Fruit fly (Drosophila melanogaster): Measurements from ENCODE around the gene CHOp24.
A peak's percentile ranks its signal among the peaks of the same experiment; 100 is the strongest.

CHOp24 gene

DNA sequence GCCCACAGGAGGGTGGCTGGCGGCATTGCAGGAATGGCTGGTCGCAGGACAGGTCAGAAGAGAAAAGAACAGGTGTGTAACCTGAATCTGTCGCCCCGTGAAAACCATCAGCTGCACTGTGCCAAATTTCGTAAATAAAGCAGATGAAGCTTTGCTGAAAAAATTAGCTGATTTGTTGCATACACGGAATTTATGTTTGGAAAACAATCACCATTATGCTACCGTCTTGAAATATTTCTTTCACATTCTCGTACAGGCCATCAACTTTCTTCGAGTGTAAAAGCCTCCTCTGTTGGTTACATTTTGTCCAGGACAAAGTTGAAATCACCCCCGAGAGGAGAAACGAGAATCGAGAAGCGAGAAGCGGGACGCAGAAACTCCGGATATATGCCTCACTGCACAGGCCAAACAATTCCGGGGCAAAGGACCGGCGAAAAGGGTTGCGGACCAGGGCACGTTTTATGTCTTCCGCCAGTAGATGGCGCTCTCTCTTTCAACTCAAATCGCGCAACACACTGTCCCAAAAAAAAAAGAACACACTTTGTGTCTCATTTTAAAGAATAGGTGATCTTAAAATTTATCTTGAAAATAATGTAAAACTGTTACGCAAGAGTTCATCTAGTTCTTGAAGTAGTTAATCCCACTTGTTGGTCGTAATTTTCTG, 19.6 kb downstream of the CHOp24 start (continued):
- TF ChIP-seq CG8319 (GFP tag; optimal IDR thresholded peaks at IDR 0.05) (no peak), Met (GFP tag; optimal IDR thresholded peaks at IDR 0.05) (peak; percentile 32), CG10631 (GFP tag; optimal IDR thresholded peaks at IDR 0.05) (peak; percentile 21), Smox (GFP tag; optimal IDR thresholded peaks at IDR 0.05) (peak; percentile 23), dac (GFP tag; optimal IDR thresholded peaks at IDR 0.05) (no peak), CG8632 (GFP tag; optimal IDR thresholded peaks at IDR 0.05) (no peak), CG6792 (GFP tag; optimal IDR thresholded peaks at IDR 0.05) (peak; percentile 26), eg (GFP tag; IDR thresholded peaks at IDR 0.05) (no peak), CG32006 (GFP tag; optimal IDR thresholded peaks at IDR 0.05) (no peak), CG1621 (tag; optimal IDR thresholded peaks at IDR 0.05) (peak; percentile 12), pdm3 (GFP tag; optimal IDR thresholded peaks at IDR 0.05) (peak; percentile 24), CG6808 (GFP tag; optimal IDR thresholded peaks at IDR 0.05) (peak; percentile 1), Gug (GFP tag; IDR thresholded peaks at IDR 0.05) (no peak), ss (GFP tag; optimal IDR thresholded peaks at IDR 0.05) (peak in 1 of 2 experiments; percentile 20)

DNA sequence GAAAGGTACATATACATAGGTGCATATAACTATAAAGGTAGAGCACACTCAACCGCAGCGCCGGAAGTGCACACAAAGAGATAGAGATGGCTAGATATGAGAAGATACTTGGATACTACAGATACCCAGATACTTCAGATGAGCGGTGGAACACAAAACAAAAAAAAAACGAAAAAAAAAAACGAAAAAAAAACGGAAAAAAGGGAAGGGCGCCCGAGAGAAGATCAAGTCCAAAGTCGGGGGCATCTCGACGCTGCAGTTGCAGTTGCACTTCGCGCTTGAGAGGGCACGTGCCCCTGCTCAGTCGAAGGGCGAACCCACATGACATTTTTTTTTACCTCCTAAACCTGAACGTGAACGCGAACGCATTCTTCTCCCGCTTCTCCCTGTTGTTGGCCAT, 23.3 kb downstream of the CHOp24 start:
- peak; percentile 46 for TF ChIP-seq CG9139 (GFP tag; optimal IDR thresholded peaks at IDR 0.05)
- no peak for TF ChIP-seq CG7368 (GFP tag; optimal IDR thresholded peaks at IDR 0.05)
- peak; percentile 23 to 35 for TF ChIP-seq ss (GFP tag; optimal IDR thresholded peaks at IDR 0.05)

DNA sequence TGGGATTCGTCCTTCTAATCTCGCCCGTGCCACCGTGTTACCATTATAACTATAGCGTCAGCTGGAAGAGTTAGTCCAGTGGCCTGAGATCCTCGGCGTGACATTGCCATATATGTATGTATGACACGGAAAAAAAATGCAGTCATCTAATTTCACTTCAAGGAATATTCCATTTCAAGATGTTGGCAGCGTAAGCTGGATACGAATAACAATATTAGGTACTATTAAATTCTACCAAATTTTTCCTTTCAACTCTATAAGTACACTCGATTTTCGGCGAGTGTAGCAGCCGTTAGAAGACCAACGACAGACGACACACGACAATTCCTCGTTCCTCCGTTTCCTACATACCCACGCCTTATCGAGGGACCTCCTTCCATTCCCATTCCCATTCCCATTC, 24.3 kb downstream of the CHOp24 start:
- TF ChIP-seq svp (GFP tag) (peak; percentile 12), achi (GFP tag; optimal IDR thresholded peaks at IDR 0.05) (no peak), Eip78C (GFP tag) (peak; percentile 43), CG6276 (GFP tag; optimal IDR thresholded peaks at IDR 0.05) (no peak)

dm6 chrX:4571829-4572228, 31.1 kb downstream of the CHOp24 start, which contains the start of gene CG12684:
TSS of gene CG12684 (minus strand) at chrX:4571929.
- TF ChIP-seq CG6276 (GFP tag; optimal IDR thresholded peaks at IDR 0.05) (no peak), OdsH (GFP tag; optimal IDR thresholded peaks at IDR 0.05) (no peak), Eip93F (GFP tag; optimal IDR thresholded peaks at IDR 0.05) (no peak), CG34406 (GFP tag; optimal IDR thresholded peaks at IDR 0.05) (no peak), Ets96B (tag; optimal IDR thresholded peaks at IDR 0.05) (no peak), CG3032 (tag; optimal IDR thresholded peaks at IDR 0.05) (no peak), CG6808 (GFP tag; optimal IDR thresholded peaks at IDR 0.05) (no peak), Hr4 (GFP tag; optimal IDR thresholded peaks at IDR 0.05) (no peak), esn (GFP tag; optimal IDR thresholded peaks at IDR 0.05) (no peak), CG16779 (tag; optimal IDR thresholded peaks at IDR 0.05) (no peak), svp (GFP tag) (no peak), vri (GFP tag; optimal IDR thresholded peaks at IDR 0.05) (no peak), CG15336 (GFP tag; IDR thresholded peaks at IDR 0.05) (no peak), dac (GFP tag; optimal IDR thresholded peaks at IDR 0.05) (no peak), fkh (GFP tag; optimal IDR thresholded peaks at IDR 0.05) (no peak), cyc (GFP tag; optimal IDR thresholded peaks at IDR 0.05) (no peak), Blimp-1 (GFP tag; optimal IDR thresholded peaks at IDR 0.05) (no peak), Met (GFP tag; optimal IDR thresholded peaks at IDR 0.05) (no peak), spab (GFP tag; optimal IDR thresholded peaks at IDR 0.05) (no peak)

DNA sequence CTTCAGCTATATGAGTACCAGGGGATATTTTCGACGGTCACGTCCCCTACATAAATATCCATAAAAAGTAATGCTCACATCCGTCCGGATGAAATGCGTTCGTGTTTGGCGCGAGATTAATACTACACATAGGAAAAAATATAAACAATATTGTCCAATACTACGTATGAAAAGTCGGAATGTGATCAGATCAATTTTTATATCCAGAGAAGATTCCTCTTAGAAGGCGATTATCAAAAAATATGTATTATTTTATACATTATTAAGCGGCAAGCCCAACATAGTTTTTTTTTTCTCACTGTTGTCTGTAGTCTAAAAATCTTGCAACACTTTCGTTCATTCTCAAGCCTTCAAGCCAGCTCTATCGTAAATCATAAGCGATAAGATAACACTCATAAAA, 33.3 kb downstream of the CHOp24 start:
- TF ChIP-seq Met (GFP tag; optimal IDR thresholded peaks at IDR 0.05), result no peak
- peak; percentile 53 for TF ChIP-seq svp (GFP tag)
- TF ChIP-seq Eip78C (GFP tag), result peak; percentile 32
- TF ChIP-seq fd85E (GFP tag; optimal IDR thresholded peaks at IDR 0.05), result no peak
- TF ChIP-seq eg (GFP tag; IDR thresholded peaks at IDR 0.05), result no peak
- no peak for TF ChIP-seq cyc (GFP tag; optimal IDR thresholded peaks at IDR 0.05)
- TF ChIP-seq CG6854 (GFP tag; optimal IDR thresholded peaks at IDR 0.05), result no peak
- TF ChIP-seq OdsH (GFP tag; optimal IDR thresholded peaks at IDR 0.05), result no peak
- TF ChIP-seq Hr38 (GFP tag; optimal IDR thresholded peaks at IDR 0.05), result no peak
- TF ChIP-seq Eip93F (GFP tag; optimal IDR thresholded peaks at IDR 0.05), result no peak
- TF ChIP-seq CG11902 (GFP tag; optimal IDR thresholded peaks at IDR 0.05), result no peak
- TF ChIP-seq Lpt (GFP tag; optimal IDR thresholded peaks at IDR 0.05), result no peak
- no peak for TF ChIP-seq Eip75B (GFP tag; optimal IDR thresholded peaks at IDR 0.05)
- TF ChIP-seq CG6163 (GFP tag; IDR thresholded peaks at IDR 0.05), result 0 out of 3 replicates have a peak, but pooled peaks have one; percentile 42
- TF ChIP-seq CG11294 (GFP tag; IDR thresholded peaks at IDR 0.05), result no peak
- TF ChIP-seq fkh (GFP tag; optimal IDR thresholded peaks at IDR 0.05), result no peak
- no peak for TF ChIP-seq net (GFP tag; optimal IDR thresholded peaks at IDR 0.05)
- TF ChIP-seq CG31627 (GFP tag; optimal IDR thresholded peaks at IDR 0.05), result no peak
- no peak for TF ChIP-seq spab (GFP tag; optimal IDR thresholded peaks at IDR 0.05)
